Worm (Caenorhabditis elegans) whole organism, L4 larva: ENCODE data around the gene ZK1290.7.

Experiments
- Y105C5A.15 ChIP-seq: fragments of 200-800 bp; sonication (Bioruptor generic); IDR thresholded peaks from 2 replicates; pipeline ENCODE4 v1.3.6; 2022; ENCODE audit warnings: missing genetic modification characterization, missing compliant biosample characterization
- aly-2 ChIP-seq: sonication (generic microtip); optimal IDR thresholded peaks from 2 replicates; lab custom pipeline; 2018; ENCODE audit warnings: missing biosample characterization, missing genetic modification characterization
- ceh-32 ChIP-seq: sonication (generic microtip); optimal IDR thresholded peaks from 2 replicates; lab custom pipeline; 2016; ENCODE audit warnings: mild to moderate bottlenecking, missing genetic modification characterization, missing compliant biosample characterization; ENCODE audit not compliant: poor library complexity
- egl-27 ChIP-seq: sonication (generic microtip); optimal IDR thresholded peaks from 3 replicates; lab custom pipeline; 2017; ENCODE audit warnings: missing biosample characterization, missing genetic modification reagents, missing genetic modification characterization
- fkh-10 ChIP-seq: fragments of 150-350 bp; optimal IDR thresholded peaks from 2 replicates; lab custom pipeline; 2014; ENCODE audit warnings: missing biosample characterization, missing genetic modification reagents, missing genetic modification characterization
- lir-3 ChIP-seq: sonication (generic microtip); optimal IDR thresholded peaks from 2 replicates; lab custom pipeline; 2016; ENCODE audit warnings: mild to moderate bottlenecking, missing genetic modification characterization, missing compliant biosample characterization
- pqm-1 ChIP-seq: sonication (generic microtip); optimal IDR thresholded peaks from 2 replicates; lab custom pipeline; 2017; ENCODE audit warnings: missing biosample characterization, missing genetic modification characterization

DNA sequence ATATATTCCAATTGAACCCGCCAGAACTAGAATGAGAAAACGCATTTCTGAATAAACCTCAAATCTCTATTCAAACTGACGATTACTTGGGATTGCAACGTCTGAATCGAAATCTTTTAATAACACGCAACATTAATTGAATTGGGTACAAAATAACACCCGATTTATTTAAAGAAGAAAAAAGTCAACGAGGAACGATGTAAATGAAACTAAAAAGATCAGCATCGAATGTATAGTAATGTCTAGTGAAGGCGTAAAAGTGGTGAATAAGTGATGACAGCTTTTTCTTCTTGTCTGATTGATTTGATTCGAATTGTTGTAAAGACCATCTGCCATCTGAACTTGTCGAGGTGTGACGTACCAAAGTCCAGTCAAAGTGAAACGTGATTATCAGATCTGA, 31.8 kb downstream of the ZK1290.7 start, which contains the start of gene nas-23:
- no peak for TF ChIP-seq Y105C5A.15 (GFP tag; lab: Robert Waterston, UW)
- no peak for TF ChIP-seq lir-3 (tag; lab: Kevin White, UChicago)
- no peak for TF ChIP-seq pqm-1 (tag; lab: Kevin White, UChicago)
- no peak for TF ChIP-seq egl-27 (tag; lab: Kevin White, UChicago)
- no peak for TF ChIP-seq fkh-10 (GFP tag; lab: Kevin White, UChicago)
- TF ChIP-seq aly-2 (tag; lab: Kevin White, UChicago): no peak
- TF ChIP-seq ceh-32: no peak
